Worm (Caenorhabditis elegans) whole organism, midembryonic: ENCODE measurements around the gene pdi-6.

Experiments used
- T22C8.4 ChIP-seq: fragments of 200-800 bp; sonication (Bioruptor generic); IDR thresholded peaks from 2 replicates; pipeline ENCODE4 v1.3.6; 2022; ENCODE audit warnings: missing genetic modification characterization, missing compliant biosample characterization
- cog-1 ChIP-seq: sonication (generic microtip); optimal IDR thresholded peaks from 2 replicates; lab custom pipeline; 2016; ENCODE audit warnings: missing genetic modification characterization, missing compliant biosample characterization
- flt-1 ChIP-seq: fragments of 200-800 bp; sonication (Bioruptor generic); IDR thresholded peaks from 2 replicates; pipeline ENCODE4 v1.3.6; 2022; ENCODE audit warnings: missing genetic modification characterization, missing compliant biosample characterization
- klf-2 ChIP-seq: fragments of 200-800 bp; sonication (Bioruptor generic); conservative IDR thresholded peaks from 2 replicates; pipeline ENCODE4 v1.3.6; 2022; ENCODE audit warnings: missing genetic modification reagents, missing genetic modification characterization, missing compliant biosample characterization
- med-1 ChIP-seq: sonication (generic microtip); optimal IDR thresholded peaks from 2 replicates; lab custom pipeline; 2017; ENCODE audit warnings: missing genetic modification characterization, mild to moderate bottlenecking, missing compliant biosample characterization, antibody characterized with exemption, missing genetic modification reagents; ENCODE audit not compliant: insufficient read depth
- ref-1 ChIP-seq: fragments of 200-800 bp; sonication (Bioruptor generic); conservative IDR thresholded peaks from 2 replicates; pipeline ENCODE4 v1.3.6; 2022; ENCODE audit warnings: missing genetic modification reagents, missing genetic modification characterization, missing compliant biosample characterization
- tab-1 ChIP-seq: fragments of 200-800 bp; sonication (Bioruptor generic); IDR thresholded peaks from 2 replicates; pipeline ENCODE4 v1.3.6; 2022; ENCODE audit warnings: missing genetic modification characterization, missing compliant biosample characterization
- ztf-23 ChIP-seq: fragments of 200-800 bp; sonication (Bioruptor generic); IDR thresholded peaks from 2 replicates; pipeline ENCODE4 v1.3.6; 2022; ENCODE audit warnings: missing genetic modification reagents, missing genetic modification characterization, missing compliant biosample characterization
- ztf-29 ChIP-seq: fragments of 200-800 bp; sonication (Bioruptor generic); IDR thresholded peaks from 2 replicates; pipeline ENCODE4 v1.3.6; 2022; ENCODE audit warnings: missing genetic modification reagents, missing genetic modification characterization, missing compliant biosample characterization

pdi-6 gene

DNA sequence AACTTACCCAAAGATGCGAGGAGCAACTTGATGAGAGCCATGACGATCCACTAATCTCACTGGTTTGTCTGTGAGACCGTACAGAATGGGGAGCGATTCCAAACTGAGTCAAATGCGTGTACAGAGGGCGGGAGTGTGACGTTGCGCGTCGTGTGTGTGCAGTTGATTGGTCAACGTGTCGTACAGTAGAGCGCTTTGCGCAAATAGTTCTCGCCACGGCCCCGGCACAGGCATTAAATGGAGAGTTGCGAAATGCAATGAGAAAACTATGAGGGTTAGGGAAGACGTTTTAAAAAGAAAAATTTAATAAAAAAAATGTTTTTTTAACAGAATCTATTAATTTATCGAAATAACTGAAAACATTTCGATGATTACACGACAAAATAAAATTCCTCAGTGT is at the start of gene pdi-6:
TSS of gene pdi-6 (minus strand) at position 164 of the 400 bp plus-strand sequence.
- peak; percentile 54 for TF ChIP-seq cog-1 (tag; lab: Kevin White, UChicago)
- no peak for TF ChIP-seq ztf-29 (GFP tag; lab: Robert Waterston, UW)
- peak; percentile 60 for TF ChIP-seq flt-1 (GFP tag; lab: Robert Waterston, UW)
- TF ChIP-seq klf-2 (GFP tag; lab: Robert Waterston, UW): peak; percentile 54; the same call in 1 of the 2 replicates
- no peak for TF ChIP-seq med-1
- peak; percentile 77 for TF ChIP-seq ztf-23

DNA sequence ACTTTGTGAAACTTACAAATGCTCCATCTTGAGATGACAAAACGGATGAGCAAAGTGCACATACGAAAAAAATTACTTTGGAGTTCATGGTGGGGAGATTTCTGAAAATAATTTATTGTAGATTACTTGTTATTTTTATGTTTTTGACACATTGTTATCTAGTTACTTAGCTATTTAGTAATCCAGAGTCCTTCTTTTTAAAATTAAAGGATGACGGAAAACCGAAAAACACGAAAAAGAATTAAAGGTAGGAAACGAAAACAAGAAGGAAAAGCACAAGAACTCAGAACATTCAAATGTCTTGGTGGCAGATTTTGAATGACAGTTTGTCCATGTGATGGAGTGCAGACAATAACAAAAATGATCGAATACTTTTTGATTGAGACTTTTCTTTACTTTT is 48.5 kb upstream of the pdi-6 start, which contains the start of gene hen-1:
TSS of gene hen-1 (minus strand) at position 101 of the 400 bp plus-strand sequence.
- TF ChIP-seq flt-1 (GFP tag; lab: Robert Waterston, UW): no peak
- no peak for TF ChIP-seq T22C8.4 (GFP tag; lab: Robert Waterston, UW)
- no peak for TF ChIP-seq ref-1
- TF ChIP-seq ztf-29 (GFP tag; lab: Robert Waterston, UW): no peak
- TF ChIP-seq ztf-23: no peak
- no peak for TF ChIP-seq tab-1 (GFP tag; lab: Robert Waterston, UW)
- no peak for TF ChIP-seq klf-2 (GFP tag; lab: Robert Waterston, UW)
- no peak for TF ChIP-seq cog-1 (tag; lab: Kevin White, UChicago)
- TF ChIP-seq med-1: no peak

DNA sequence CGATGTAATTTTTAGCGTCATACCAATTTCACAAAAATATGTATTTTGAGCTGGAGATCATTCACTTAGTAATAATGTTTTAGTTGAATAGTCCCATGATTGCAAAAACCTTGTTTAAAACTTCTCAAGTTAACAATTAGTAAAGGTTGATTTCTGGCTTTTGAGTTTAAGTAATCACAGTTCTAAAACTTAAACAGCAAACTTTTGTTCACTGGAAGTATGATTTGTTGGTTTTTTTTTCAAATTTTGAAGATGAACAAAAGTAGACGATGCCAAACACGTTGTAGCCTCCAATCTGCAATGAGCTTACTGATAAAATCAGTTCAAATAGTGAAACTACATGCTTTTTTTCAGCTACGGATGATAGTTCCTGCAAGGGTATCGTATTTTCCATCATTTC is 44.2 kb upstream of the pdi-6 start, which contains the start of gene C36B7.1:
TSS of gene C36B7.1 (plus strand) at position 301 of the 400 bp plus-strand sequence.
- TF ChIP-seq ref-1: no peak
- no peak for TF ChIP-seq ztf-29 (GFP tag; lab: Robert Waterston, UW)
- no peak for TF ChIP-seq ztf-23
- TF ChIP-seq klf-2 (GFP tag; lab: Robert Waterston, UW): no peak
- no peak for TF ChIP-seq cog-1 (tag; lab: Kevin White, UChicago)
- no peak for TF ChIP-seq flt-1 (GFP tag; lab: Robert Waterston, UW)
- TF ChIP-seq med-1: no peak
- TF ChIP-seq T22C8.4 (GFP tag; lab: Robert Waterston, UW): no peak
- no peak for TF ChIP-seq tab-1 (GFP tag; lab: Robert Waterston, UW)

DNA sequence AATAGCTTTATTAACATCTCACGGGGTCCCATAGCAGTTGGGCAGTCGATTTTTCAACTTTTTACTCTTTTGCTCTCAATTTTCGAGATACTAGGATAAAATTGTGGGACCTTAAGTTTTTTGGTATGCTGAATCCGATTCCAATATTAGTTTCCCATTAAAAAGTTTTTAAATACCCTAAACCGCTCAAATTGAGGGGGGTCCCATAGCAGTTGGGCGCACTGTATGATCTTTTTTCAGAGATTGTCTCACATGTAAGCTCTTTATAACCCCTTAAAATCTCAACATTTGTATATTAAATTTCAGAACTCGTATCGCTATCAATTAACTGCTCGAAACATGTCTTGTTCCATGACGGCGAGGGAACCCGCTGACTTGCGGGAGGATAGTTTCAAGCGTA is 37.7 kb upstream of the pdi-6 start, which contains the start of gene C36B7.2:
TSS of gene C36B7.2 (plus strand) at position 301 of the 400 bp plus-strand sequence.
- TF ChIP-seq cog-1 (tag; lab: Kevin White, UChicago): no peak
- TF ChIP-seq tab-1 (GFP tag; lab: Robert Waterston, UW): no peak
- TF ChIP-seq ztf-23: no peak

DNA sequence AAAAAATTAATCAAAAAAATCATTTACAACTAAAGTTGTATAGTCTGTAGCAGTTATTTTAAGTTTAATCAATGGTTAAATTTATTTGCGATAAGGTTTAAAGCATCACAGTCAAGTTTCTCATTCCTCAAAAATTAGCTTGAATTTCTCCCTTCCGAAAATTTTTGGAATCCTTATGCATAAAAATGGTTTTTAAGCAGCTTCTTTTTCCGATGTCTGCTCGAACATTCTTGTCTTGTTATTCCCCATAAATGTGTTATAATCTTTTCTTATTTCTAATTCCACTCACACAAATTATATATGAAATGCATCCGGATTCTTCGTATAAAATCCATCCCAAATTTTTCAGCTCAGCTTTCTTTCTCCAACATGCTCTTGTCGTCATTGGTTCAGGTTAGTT is 33.1 kb upstream of the pdi-6 start, which contains the start of gene C36B7.3:
TSS of gene C36B7.3 (plus strand) at position 301 of the 400 bp plus-strand sequence.
- no peak for TF ChIP-seq tab-1 (GFP tag; lab: Robert Waterston, UW)
- TF ChIP-seq klf-2 (GFP tag; lab: Robert Waterston, UW): no peak
- no peak for TF ChIP-seq ref-1
- TF ChIP-seq med-1: no peak
- TF ChIP-seq flt-1 (GFP tag; lab: Robert Waterston, UW): no peak
- no peak for TF ChIP-seq ztf-23
- TF ChIP-seq ztf-29 (GFP tag; lab: Robert Waterston, UW): no peak
- TF ChIP-seq cog-1 (tag; lab: Kevin White, UChicago): no peak
- TF ChIP-seq T22C8.4 (GFP tag; lab: Robert Waterston, UW): no peak

DNA sequence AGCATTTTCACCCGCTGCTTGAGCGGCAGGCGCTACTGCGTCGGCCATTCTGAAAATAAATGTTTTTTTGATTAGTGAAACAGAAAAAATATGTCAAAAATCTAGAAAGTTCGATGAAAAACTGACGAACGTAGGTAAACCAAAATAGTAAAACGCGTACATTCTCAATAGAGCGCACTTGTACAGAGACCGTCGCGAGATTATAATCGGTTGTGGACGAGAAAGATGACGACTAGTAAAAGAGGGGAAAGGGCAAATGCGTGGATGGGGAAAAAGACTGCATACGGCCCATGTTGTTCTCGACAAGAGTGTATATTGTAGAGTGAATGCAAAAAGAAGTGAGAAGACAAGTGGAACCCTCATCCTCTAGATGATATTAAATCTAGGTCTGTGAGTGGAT is 31.9 kb upstream of the pdi-6 start, which contains the start of gene C36B7.6:
TSS of gene C36B7.6 (minus strand) at position 49 of the 400 bp plus-strand sequence.
- TF ChIP-seq ztf-29 (GFP tag; lab: Robert Waterston, UW) (no peak), klf-2 (GFP tag; lab: Robert Waterston, UW) (no peak), cog-1 (tag; lab: Kevin White, UChicago) (no peak), tab-1 (GFP tag; lab: Robert Waterston, UW) (no peak), T22C8.4 (GFP tag; lab: Robert Waterston, UW) (no peak), ref-1 (no peak), ztf-23 (no peak), flt-1 (GFP tag; lab: Robert Waterston, UW) (no peak), med-1 (no peak)

DNA sequence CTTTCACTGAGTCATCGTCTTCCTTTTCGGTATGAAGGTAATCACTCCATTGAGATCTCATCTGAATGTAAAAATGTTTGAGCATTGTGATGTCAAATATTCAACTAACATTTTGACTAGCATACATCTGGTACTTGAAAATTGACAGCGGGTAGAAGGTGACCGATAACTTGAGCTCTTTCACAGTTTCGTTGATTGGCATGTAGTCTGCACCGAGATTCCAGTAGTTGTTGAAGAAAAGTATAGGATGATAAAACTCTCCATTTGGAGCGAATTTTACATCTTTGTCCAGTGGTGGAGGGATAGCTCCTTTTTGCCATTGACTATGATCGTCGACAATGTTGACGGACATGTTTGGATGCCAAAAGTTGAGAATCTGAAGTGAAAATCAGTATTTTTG is 30.7 kb upstream of the pdi-6 start:
- TF ChIP-seq ztf-29 (GFP tag; lab: Robert Waterston, UW) (no peak), ztf-23 (no peak), tab-1 (GFP tag; lab: Robert Waterston, UW) (no peak), T22C8.4 (GFP tag; lab: Robert Waterston, UW) (no peak), klf-2 (GFP tag; lab: Robert Waterston, UW) (no peak), flt-1 (GFP tag; lab: Robert Waterston, UW) (no peak), med-1 (no peak), ref-1 (no peak), cog-1 (tag; lab: Kevin White, UChicago) (no peak)

DNA sequence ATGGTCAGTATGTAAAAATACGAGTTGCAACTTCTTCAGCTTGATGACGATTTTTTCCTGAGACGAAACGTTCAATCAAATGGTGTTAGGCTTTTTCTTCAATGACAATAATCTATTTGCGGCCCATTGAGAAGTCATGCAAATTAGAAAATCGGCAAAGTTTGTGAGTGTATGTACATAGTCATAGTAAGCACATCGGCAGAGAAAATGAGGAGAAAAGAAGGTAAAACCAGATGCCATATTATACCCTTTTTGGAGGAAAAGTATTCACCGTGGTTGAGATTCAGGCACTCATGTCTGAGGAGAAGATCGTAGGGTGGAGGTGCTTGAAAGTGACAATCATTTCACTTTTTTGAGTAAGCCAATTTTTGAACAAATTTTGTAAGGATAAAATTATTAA is 28.0 kb upstream of the pdi-6 start, which contains the start of gene C36B7.5:
TSS of gene C36B7.5 (minus strand) at position 101 of the 400 bp plus-strand sequence.
- TF ChIP-seq ref-1: no peak
- no peak for TF ChIP-seq tab-1 (GFP tag; lab: Robert Waterston, UW)
- no peak for TF ChIP-seq ztf-29 (GFP tag; lab: Robert Waterston, UW)

DNA sequence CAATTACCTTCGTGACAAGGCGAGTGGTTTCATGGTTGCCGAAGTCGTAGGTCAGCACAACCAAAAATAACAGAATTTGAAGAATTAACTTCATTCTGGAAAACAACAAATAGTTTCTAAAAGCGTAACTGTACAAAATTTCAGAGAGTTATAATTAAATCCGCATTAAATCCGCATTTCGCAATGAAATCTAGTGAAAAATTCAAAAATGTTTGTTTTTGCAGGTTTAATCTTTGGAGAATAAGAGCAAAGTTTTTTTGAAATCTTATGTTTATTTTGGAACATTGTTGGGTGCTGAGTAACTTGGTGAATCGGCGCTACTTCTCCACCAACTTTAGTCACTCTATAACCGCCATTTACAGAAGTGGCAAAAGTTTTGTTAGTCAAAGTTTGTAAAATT is 17.5 kb upstream of the pdi-6 start, which contains the start of gene C36B7.4:
TSS of gene C36B7.4 (minus strand) at position 101 of the 400 bp plus-strand sequence.
- no peak for TF ChIP-seq ztf-23
- no peak for TF ChIP-seq tab-1 (GFP tag; lab: Robert Waterston, UW)
- no peak for TF ChIP-seq klf-2 (GFP tag; lab: Robert Waterston, UW)
- no peak for TF ChIP-seq cog-1 (tag; lab: Kevin White, UChicago)
- no peak for TF ChIP-seq flt-1 (GFP tag; lab: Robert Waterston, UW)
- no peak for TF ChIP-seq ztf-29 (GFP tag; lab: Robert Waterston, UW)
- TF ChIP-seq ref-1: no peak
- TF ChIP-seq med-1: no peak
- no peak for TF ChIP-seq T22C8.4 (GFP tag; lab: Robert Waterston, UW)

DNA sequence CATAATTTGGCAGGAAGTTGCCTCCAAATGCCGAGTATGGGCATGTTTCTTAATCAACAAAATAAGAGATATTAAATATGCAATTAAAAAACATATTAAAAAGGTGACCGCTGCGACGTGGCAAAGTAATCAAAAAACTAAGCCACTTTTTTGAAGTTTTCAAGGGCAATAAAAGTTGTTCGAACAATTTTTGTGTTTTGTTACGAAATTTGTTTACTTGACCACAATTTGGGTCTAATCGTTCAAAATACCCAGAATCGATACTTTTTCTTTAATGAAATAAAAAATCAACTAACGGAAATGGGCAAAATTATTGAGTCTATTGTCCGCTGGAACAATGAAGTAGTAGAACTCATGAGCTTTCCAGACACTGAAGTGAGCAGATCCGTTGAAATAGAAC is 16.7 kb upstream of the pdi-6 start, which contains the start of gene Y1B5A.1:
TSS of gene Y1B5A.1 (plus strand) at position 301 of the 400 bp plus-strand sequence.
- TF ChIP-seq cog-1 (tag; lab: Kevin White, UChicago) (no peak), T22C8.4 (GFP tag; lab: Robert Waterston, UW) (no peak), ref-1 (no peak), ztf-23 (no peak), klf-2 (GFP tag; lab: Robert Waterston, UW) (no peak), tab-1 (GFP tag; lab: Robert Waterston, UW) (no peak), ztf-29 (GFP tag; lab: Robert Waterston, UW) (no peak), med-1 (no peak), flt-1 (GFP tag; lab: Robert Waterston, UW) (no peak)
